Worm (Caenorhabditis elegans) whole organism, L4 larva: ENCODE measurements around the gene F22B5.4.
A peak's percentile ranks its signal among the peaks of the same experiment; 100 is the strongest.
"Not testable (repeated sequence)": the region's sequence is repeated elsewhere in the genome, so short reads cannot be mapped to it uniquely, and the experiment has no call there.

Experiments used
- F10B5.3 ChIP-seq: sonication (generic microtip); optimal IDR thresholded peaks from 2 replicates; lab custom pipeline; 2016; ENCODE audit warnings: mild to moderate bottlenecking, missing genetic modification characterization, missing compliant biosample characterization
- R02D3.7 ChIP-seq: fragments of 150-350 bp; sonication (generic microtip); optimal IDR thresholded peaks from 3 replicates; lab custom pipeline; 2014; ENCODE audit warnings: missing biosample characterization, missing genetic modification characterization
- T20F7.1 ChIP-seq: fragments of 200-800 bp; sonication (Bioruptor generic); optimal IDR thresholded peaks from 2 replicates; lab custom pipeline; 2018; ENCODE audit warnings: mild to moderate bottlenecking, missing genetic modification characterization, missing compliant biosample characterization
- ZK546.5 ChIP-seq, 2 experiments: sonication (generic microtip); optimal IDR thresholded peaks; 2 replicates each; lab custom pipeline; 2017; ENCODE audit warnings: missing biosample characterization in 2 of 2, missing genetic modification characterization in 2 of 2
- ama-1 ChIP-seq: fragments of 150-350 bp; optimal IDR thresholded peaks from 2 replicates; lab custom pipeline; 2014; ENCODE audit warnings: inconsistent platforms, mixed read lengths
- arid-1 ChIP-seq: fragments of 200-800 bp; sonication (Bioruptor generic); conservative IDR thresholded peaks from 2 replicates; pipeline ENCODE4 v1.3.6; 2022; ENCODE audit warnings: missing genetic modification reagents, missing genetic modification characterization, missing compliant biosample characterization
- ceh-20 ChIP-seq: fragments of 200-800 bp; sonication (Bioruptor generic); IDR thresholded peaks from 2 replicates; pipeline ENCODE4 v1.3.6; 2022; ENCODE audit warnings: missing genetic modification reagents, missing genetic modification characterization, missing compliant biosample characterization
- ceh-44 ChIP-seq: fragments of 200-800 bp; sonication (Bioruptor generic); IDR thresholded peaks from 2 replicates; pipeline ENCODE4 v1.3.6; 2022; ENCODE audit warnings: missing genetic modification reagents, missing genetic modification characterization, missing compliant biosample characterization
- ceh-62 ChIP-seq: sonication (generic microtip); optimal IDR thresholded peaks from 2 replicates; lab custom pipeline; 2017; ENCODE audit warnings: missing biosample characterization, missing genetic modification characterization
- ceh-82 ChIP-seq: sonication (generic microtip); optimal IDR thresholded peaks from 2 replicates; lab custom pipeline; 2017; ENCODE audit warnings: missing biosample characterization, missing genetic modification characterization
- ctbp-1 ChIP-seq: fragments of 200-800 bp; sonication (Bioruptor generic); IDR thresholded peaks from 2 replicates; pipeline ENCODE4 v1.3.6; 2022; ENCODE audit warnings: missing genetic modification reagents, missing genetic modification characterization, missing compliant biosample characterization
- dmd-8 ChIP-seq: fragments of 200-800 bp; sonication (Bioruptor generic); IDR thresholded peaks from 2 replicates; pipeline ENCODE4 v1.3.6; 2022; ENCODE audit warnings: missing genetic modification characterization, missing compliant biosample characterization
- dmd-9 ChIP-seq: fragments of 200-800 bp; sonication (Bioruptor generic); IDR thresholded peaks from 2 replicates; pipeline ENCODE4 v1.3.6; 2022; ENCODE audit warnings: missing genetic modification reagents, missing genetic modification characterization, missing compliant biosample characterization
- dpl-1 ChIP-seq: fragments of 150-350 bp; optimal IDR thresholded peaks from 2 replicates; lab custom pipeline; 2014; ENCODE audit warnings: missing biosample characterization, missing genetic modification reagents, missing genetic modification characterization
- egl-27 ChIP-seq: sonication (generic microtip); optimal IDR thresholded peaks from 3 replicates; lab custom pipeline; 2017; ENCODE audit warnings: missing biosample characterization, missing genetic modification reagents, missing genetic modification characterization
- gei-8 ChIP-seq: fragments of 200-800 bp; sonication (Bioruptor generic); optimal IDR thresholded peaks from 2 replicates; lab custom pipeline; 2018; ENCODE audit warnings: mild to moderate bottlenecking, missing genetic modification characterization, missing compliant biosample characterization
- jun-1 ChIP-seq: fragments of 150-350 bp; optimal IDR thresholded peaks from 2 replicates; lab custom pipeline; 2014; ENCODE audit warnings: missing biosample characterization, missing genetic modification reagents, missing genetic modification characterization
- lin-1 ChIP-seq: fragments of 200-800 bp; sonication (Bioruptor generic); IDR thresholded peaks from 2 replicates; pipeline ENCODE4 v1.3.6; 2022; ENCODE audit warnings: missing genetic modification reagents, missing genetic modification characterization, missing compliant biosample characterization
- lin-15B ChIP-seq: fragments of 150-350 bp; sonication (generic microtip); optimal IDR thresholded peaks from 3 replicates; lab custom pipeline; 2014; ENCODE audit warnings: missing biosample characterization, missing genetic modification characterization
- lin-29 ChIP-seq: fragments of 200-800 bp; sonication (Bioruptor generic); IDR thresholded peaks from 2 replicates; pipeline ENCODE4 v1.3.6; 2022; ENCODE audit warnings: missing genetic modification reagents, missing genetic modification characterization, missing compliant biosample characterization
- lin-38 ChIP-seq: fragments of 200-800 bp; sonication (Bioruptor generic); IDR thresholded peaks from 2 replicates; pipeline ENCODE4 v1.3.6; 2022; ENCODE audit warnings: missing genetic modification reagents, missing genetic modification characterization, missing compliant biosample characterization
- madf-9 ChIP-seq: fragments of 200-800 bp; sonication (Bioruptor generic); conservative IDR thresholded peaks from 2 replicates; pipeline ENCODE4 v1.3.6; 2022; ENCODE audit warnings: missing genetic modification reagents, missing genetic modification characterization, missing compliant biosample characterization
- mdt-29 ChIP-seq: fragments of 200-800 bp; sonication (Bioruptor generic); IDR thresholded peaks from 2 replicates; pipeline ENCODE4 v1.3.6; 2022; ENCODE audit warnings: missing genetic modification reagents, missing genetic modification characterization, missing compliant biosample characterization
- mep-1 ChIP-seq: fragments of 150-350 bp; sonication (generic microtip); optimal IDR thresholded peaks from 3 replicates; lab custom pipeline; 2014; ENCODE audit warnings: missing biosample characterization, missing genetic modification characterization
- mxl-2 ChIP-seq: fragments of 200-800 bp; sonication (Bioruptor generic); conservative IDR thresholded peaks from 2 replicates; pipeline ENCODE4 v1.3.6; 2022; ENCODE audit warnings: missing genetic modification reagents, missing genetic modification characterization, missing compliant biosample characterization
- nhr-10 ChIP-seq: fragments of 150-350 bp; optimal IDR thresholded peaks from 2 replicates; lab custom pipeline; 2014; ENCODE audit warnings: missing biosample characterization, missing genetic modification characterization
- nhr-102 ChIP-seq: sonication (generic microtip); optimal IDR thresholded peaks from 2 replicates; lab custom pipeline; 2016; ENCODE audit warnings: mild to moderate bottlenecking, missing genetic modification characterization, moderate library complexity, missing compliant biosample characterization
- nhr-11 ChIP-seq: fragments of 150-350 bp; optimal IDR thresholded peaks from 2 replicates; lab custom pipeline; 2014; ENCODE audit warnings: missing biosample characterization, missing genetic modification characterization
- nhr-28 ChIP-seq: fragments of 150-350 bp; optimal IDR thresholded peaks from 2 replicates; lab custom pipeline; 2014; ENCODE audit warnings: missing biosample characterization, missing genetic modification characterization
- nhr-41 ChIP-seq: fragments of 200-800 bp; sonication (Bioruptor generic); IDR thresholded peaks from 2 replicates; pipeline ENCODE4 v1.3.6; 2022; ENCODE audit warnings: missing genetic modification reagents, missing genetic modification characterization, missing compliant biosample characterization
- nhr-42 ChIP-seq: fragments of 200-800 bp; sonication (Bioruptor generic); IDR thresholded peaks from 2 replicates; pipeline ENCODE4 v1.3.6; 2022; ENCODE audit warnings: missing genetic modification characterization, missing compliant biosample characterization
- nhr-76 ChIP-seq: fragments of 150-350 bp; optimal IDR thresholded peaks from 2 replicates; lab custom pipeline; 2014; ENCODE audit warnings: missing biosample characterization, missing genetic modification characterization
- php-3 ChIP-seq: fragments of 200-800 bp; sonication (Bioruptor generic); IDR thresholded peaks from 2 replicates; pipeline ENCODE4 v1.3.6; 2022; ENCODE audit warnings: missing genetic modification reagents, missing genetic modification characterization, missing compliant biosample characterization
- rbr-2 ChIP-seq: sonication (generic microtip); optimal IDR thresholded peaks from 2 replicates; lab custom pipeline; 2016; ENCODE audit warnings: missing genotype, missing genetic modification characterization, missing compliant biosample characterization
- saeg-2 ChIP-seq: fragments of 200-800 bp; sonication (Bioruptor generic); IDR thresholded peaks from 2 replicates; pipeline ENCODE4 v1.3.6; 2022; ENCODE audit warnings: missing genetic modification reagents, missing genetic modification characterization, missing compliant biosample characterization
- sdz-12 ChIP-seq: fragments of 200-800 bp; sonication (Bioruptor generic); optimal IDR thresholded peaks from 2 replicates; lab custom pipeline; 2018; ENCODE audit warnings: mild to moderate bottlenecking, missing genetic modification characterization, missing compliant biosample characterization
- snpc-4 ChIP-seq: fragments of 150-350 bp; optimal IDR thresholded peaks from 2 replicates; lab custom pipeline; 2014; ENCODE audit warnings: missing biosample characterization, missing genetic modification characterization
- spr-1 ChIP-seq: sonication (generic microtip); optimal IDR thresholded peaks from 2 replicates; lab custom pipeline; 2016; ENCODE audit warnings: mild to moderate bottlenecking, missing genetic modification characterization, missing compliant biosample characterization
- spr-3 ChIP-seq: fragments of 200-800 bp; sonication (Bioruptor generic); optimal IDR thresholded peaks from 2 replicates; lab custom pipeline; 2018; ENCODE audit warnings: mild to moderate bottlenecking, missing genetic modification characterization, missing compliant biosample characterization
- tra-1 ChIP-seq: fragments of 200-800 bp; sonication (Bioruptor generic); IDR thresholded peaks from 2 replicates; pipeline ENCODE4 v1.3.6; 2022; ENCODE audit warnings: missing genetic modification reagents, missing genetic modification characterization, missing compliant biosample characterization
- unc-62 ChIP-seq, 3 experiments: fragments of 150-350 bp in 1 of 3; sonication (generic microtip); optimal IDR thresholded peaks in 2 of 3; peaks in 1 of 3; 1 replicate in 1 of 3; 2 replicates in 2 of 3; lab custom pipeline; 2014 to 2017; ENCODE audit warnings: missing biosample characterization in 3 of 3, missing genetic modification characterization in 3 of 3, missing genetic modification reagents in 3 of 3, missing genotype in 1 of 3
- vab-7 ChIP-seq: fragments of 200-800 bp; sonication (Bioruptor generic); IDR thresholded peaks from 2 replicates; pipeline ENCODE4 v1.3.6; 2022; ENCODE audit warnings: missing genetic modification reagents, missing genetic modification characterization, missing compliant biosample characterization
- zag-1 ChIP-seq: fragments of 150-350 bp; optimal IDR thresholded peaks from 2 replicates; lab custom pipeline; 2014; ENCODE audit warnings: missing biosample characterization, missing genetic modification characterization
- zip-11 ChIP-seq: fragments of 200-800 bp; sonication (Bioruptor generic); IDR thresholded peaks from 2 replicates; pipeline ENCODE4 v1.3.6; 2022; ENCODE audit warnings: missing genetic modification characterization, missing compliant biosample characterization
- ztf-11 ChIP-seq: fragments of 150-350 bp; optimal IDR thresholded peaks from 2 replicates; lab custom pipeline; 2014; ENCODE audit warnings: missing biosample characterization, missing genetic modification characterization
- ztf-7 ChIP-seq: fragments of 150-350 bp; optimal IDR thresholded peaks from 2 replicates; lab custom pipeline; 2014; ENCODE audit warnings: missing biosample characterization, missing genetic modification characterization

The F22B5.4 gene

ce11 chrII:8419798-8420197, 29.7 kb upstream of the F22B5.4 start, which contains the start of gene F14E5.8:
F14E5.8 (plus strand) TSS chrII:8420098.
- not testable (repeated sequence) for TF ChIP-seq ceh-44 (GFP tag; lab: Robert Waterston, UW); unc-62 (GFP tag; optimal IDR thresholded peaks at IDR 0.05 in 1 of 2; lab: Kevin White, UChicago); unc-62 (tag; optimal IDR thresholded peaks at IDR 0.05; lab: Kevin White, UChicago); lin-38 (GFP tag; lab: Robert Waterston, UW)

ce11 chrII:8420775-8421388, 28.6 kb upstream of the F22B5.4 start:
- TF ChIP-seq ztf-7, result peak; percentile 82
- TF ChIP-seq T20F7.1 (GFP tag; lab: Kevin White, UChicago), result no peak
- no peak for TF ChIP-seq ceh-62 (tag; lab: Kevin White, UChicago)
- no peak for TF ChIP-seq nhr-10 (tag; lab: Kevin White, UChicago)
- TF ChIP-seq nhr-41, result no peak
- peak; percentile 39 for TF ChIP-seq mep-1
- no peak for TF ChIP-seq mdt-29 (GFP tag; lab: Robert Waterston, UW)
- TF ChIP-seq nhr-11 (tag; lab: Kevin White, UChicago), result no peak

ce11 chrII:8428758-8428946, 20.9 kb upstream of the F22B5.4 start, which contains the start of gene F14E5.2:
F14E5.2 (minus strand) TSS chrII:8428858.
- TF ChIP-seq nhr-76 (tag; lab: Kevin White, UChicago), result no peak
- no peak for TF ChIP-seq R02D3.7 (tag; lab: Kevin White, UChicago)
- no peak for TF ChIP-seq zip-11
- no peak for TF ChIP-seq ama-1 (lab: Kevin White, UChicago)
- no peak for TF ChIP-seq nhr-42
- no peak for TF ChIP-seq lin-15B
- no peak for TF ChIP-seq zag-1 (tag; lab: Kevin White, UChicago)
- no peak for TF ChIP-seq ceh-20
- TF ChIP-seq lin-29 (GFP tag; lab: Robert Waterston, UW), result no peak
- TF ChIP-seq gei-8 (GFP tag; lab: Kevin White, UChicago), result no peak
- TF ChIP-seq jun-1 (tag; lab: Kevin White, UChicago), result no peak
- TF ChIP-seq madf-9 (GFP tag; lab: Robert Waterston, UW), result no peak
- TF ChIP-seq ZK546.5 (tag; optimal IDR thresholded peaks at IDR 0.05; lab: Kevin White, UChicago), result no peak
- no peak for TF ChIP-seq sdz-12 (GFP tag; lab: Kevin White, UChicago)
- no peak for TF ChIP-seq egl-27 (tag; lab: Kevin White, UChicago)
- TF ChIP-seq dmd-8 (GFP tag; lab: Robert Waterston, UW), result no peak
- TF ChIP-seq ceh-82 (tag; lab: Kevin White, UChicago), result no peak
- TF ChIP-seq dpl-1, result no peak

ce11 chrII:8428947-8429919, 20.3 kb upstream of the F22B5.4 start:
- TF ChIP-seq spr-3 (GFP tag; lab: Kevin White, UChicago) (no peak), F10B5.3 (tag; lab: Kevin White, UChicago) (no peak), ctbp-1 (GFP tag; lab: Robert Waterston, UW) (no peak), nhr-102 (tag; lab: Kevin White, UChicago) (no peak), rbr-2 (tag; lab: Kevin White, UChicago) (no peak), dmd-9 (no peak), saeg-2 (GFP tag; lab: Robert Waterston, UW) (no peak), ztf-11 (no peak), nhr-10 (tag; lab: Kevin White, UChicago) (no peak), vab-7 (no peak), mxl-2 (GFP tag; lab: Robert Waterston, UW) (no peak), tra-1 (no peak), snpc-4 (tag; lab: Kevin White, UChicago) (no peak), zip-11 (no peak), unc-62 (GFP tag; optimal IDR thresholded peaks at IDR 0.05 in 1 of 2; lab: Kevin White, UChicago) (no peak), unc-62 (tag; optimal IDR thresholded peaks at IDR 0.05; lab: Kevin White, UChicago) (no peak), arid-1 (GFP tag; lab: Robert Waterston, UW) (no peak), php-3 (no peak), nhr-28 (peak; percentile 19), lin-1 (GFP tag; lab: Robert Waterston, UW) (no peak), spr-1 (no peak)
